Worm (Caenorhabditis elegans) whole organism, mixed stage, embryonic: ENCODE measurements around the gene F54D5.15.

Experiments used
- blmp-1 ChIP-seq: fragments of 150-350 bp; optimal IDR thresholded peaks from 2 replicates; lab custom pipeline; 2014; ENCODE audit warnings: missing biosample characterization, missing genetic modification characterization
- ceh-83 ChIP-seq: fragments of 200-800 bp; sonication (Bioruptor generic); optimal IDR thresholded peaks from 2 replicates; lab custom pipeline; 2018; ENCODE audit warnings: mild to moderate bottlenecking, missing genetic modification characterization, missing compliant biosample characterization
- ces-1 ChIP-seq: fragments of 150-350 bp; optimal IDR thresholded peaks from 2 replicates; lab custom pipeline; 2014; ENCODE audit warnings: missing biosample characterization, missing genetic modification reagents, missing genetic modification characterization
- cnd-1 ChIP-seq: fragments of 200-800 bp; sonication (Bioruptor generic); optimal IDR thresholded peaks from 2 replicates; lab custom pipeline; 2018; ENCODE audit warnings: mild to moderate bottlenecking, missing genetic modification characterization, missing compliant biosample characterization
- drap-1 ChIP-seq: fragments of 200-800 bp; sonication (Bioruptor generic); optimal IDR thresholded peaks from 3 replicates; lab custom pipeline; 2018; ENCODE audit warnings: mild to moderate bottlenecking, missing genetic modification characterization, missing compliant biosample characterization
- elt-1 ChIP-seq: sonication (generic microtip); optimal IDR thresholded peaks from 2 replicates; lab custom pipeline; 2017; ENCODE audit warnings: missing genetic modification characterization, mild to moderate bottlenecking, missing compliant biosample characterization, antibody characterized with exemption, moderate library complexity, borderline replicate concordance; ENCODE audit not compliant: insufficient read depth
- flh-1 ChIP-seq: fragments of 200-800 bp; sonication (Bioruptor generic); optimal IDR thresholded peaks from 2 replicates; lab custom pipeline; 2018; ENCODE audit warnings: mild to moderate bottlenecking, missing genetic modification characterization, moderate library complexity, missing compliant biosample characterization
- ham-2 ChIP-seq: fragments of 200-800 bp; sonication (Bioruptor generic); optimal IDR thresholded peaks from 2 replicates; lab custom pipeline; 2018; ENCODE audit warnings: mild to moderate bottlenecking, missing genetic modification characterization, missing compliant biosample characterization
- hlh-1 ChIP-seq: fragments of 150-350 bp; optimal IDR thresholded peaks from 2 replicates; lab custom pipeline; 2014; ENCODE audit warnings: missing biosample characterization, missing genetic modification reagents, missing genetic modification characterization
- lin-13 ChIP-seq: fragments of 150-350 bp; optimal IDR thresholded peaks from 2 replicates; lab custom pipeline; 2014; ENCODE audit warnings: missing biosample characterization, missing genetic modification characterization
- lsy-2 ChIP-seq: fragments of 150-350 bp; optimal IDR thresholded peaks from 2 replicates; lab custom pipeline; 2014; ENCODE audit warnings: missing biosample characterization, missing genetic modification characterization
- mab-5 ChIP-seq: fragments of 150-350 bp; optimal IDR thresholded peaks from 2 replicates; lab custom pipeline; 2014; ENCODE audit warnings: missing biosample characterization, missing genetic modification characterization
- mep-1 ChIP-seq: fragments of 150-350 bp; optimal IDR thresholded peaks from 2 replicates; lab custom pipeline; 2017; ENCODE audit warnings: missing biosample characterization, missing genetic modification reagents, missing genetic modification characterization, inconsistent platforms
- mls-2 ChIP-seq: sonication (generic microtip); optimal IDR thresholded peaks from 2 replicates; lab custom pipeline; 2016; ENCODE audit warnings: mild to moderate bottlenecking, missing genetic modification characterization, moderate library complexity, missing compliant biosample characterization
- nhr-12 ChIP-seq: fragments of 150-350 bp; optimal IDR thresholded peaks from 2 replicates; lab custom pipeline; 2014; ENCODE audit warnings: missing biosample characterization, missing genetic modification characterization
- nhr-2 ChIP-seq: fragments of 150-350 bp; optimal IDR thresholded peaks from 2 replicates; lab custom pipeline; 2014; ENCODE audit warnings: missing biosample characterization, missing genetic modification characterization
- nhr-237 ChIP-seq: fragments of 150-350 bp; optimal IDR thresholded peaks from 2 replicates; lab custom pipeline; 2014; ENCODE audit warnings: missing biosample characterization, missing genetic modification characterization
- nhr-28 ChIP-seq: fragments of 150-350 bp; optimal IDR thresholded peaks from 2 replicates; lab custom pipeline; 2014; ENCODE audit warnings: missing biosample characterization, missing genetic modification characterization
- nhr-76 ChIP-seq: sonication (generic microtip); optimal IDR thresholded peaks from 2 replicates; lab custom pipeline; 2017; ENCODE audit warnings: missing biosample characterization, missing genetic modification characterization
- sem-2 ChIP-seq: fragments of 200-800 bp; sonication (Bioruptor generic); optimal IDR thresholded peaks from 2 replicates; lab custom pipeline; 2018; ENCODE audit warnings: mild to moderate bottlenecking, missing genetic modification characterization, missing compliant biosample characterization
- snpc-4 ChIP-seq: fragments of 150-350 bp; optimal IDR thresholded peaks from 2 replicates; lab custom pipeline; 2014; ENCODE audit warnings: missing biosample characterization, missing genetic modification characterization
- sptf-1 ChIP-seq: sonication (generic microtip); optimal IDR thresholded peaks from 2 replicates; lab custom pipeline; 2017; ENCODE audit warnings: mild to moderate bottlenecking, missing genetic modification characterization, moderate library complexity, missing compliant biosample characterization
- tbx-8 ChIP-seq: fragments of 200-800 bp; sonication (Bioruptor generic); optimal IDR thresholded peaks from 2 replicates; lab custom pipeline; 2018; ENCODE audit warnings: mild to moderate bottlenecking, missing genetic modification characterization, moderate library complexity, missing compliant biosample characterization
- unc-120 ChIP-seq: sonication (generic microtip); optimal IDR thresholded peaks from 2 replicates; lab custom pipeline; 2017; ENCODE audit warnings: missing genetic modification characterization, missing compliant biosample characterization; ENCODE audit not compliant: poor library complexity, severe bottlenecking
- unc-39 ChIP-seq: fragments of 150-350 bp; optimal IDR thresholded peaks from 2 replicates; lab custom pipeline; 2014; ENCODE audit warnings: missing biosample characterization, missing genetic modification characterization
- unc-62 ChIP-seq: fragments of 150-350 bp; optimal IDR thresholded peaks from 2 replicates; lab custom pipeline; 2014; ENCODE audit warnings: missing biosample characterization, missing genetic modification reagents, missing genetic modification characterization
- ztf-11 ChIP-seq: fragments of 150-350 bp; optimal IDR thresholded peaks from 2 replicates; lab custom pipeline; 2014; ENCODE audit warnings: missing biosample characterization, missing genetic modification characterization

Gene F54D5.15

DNA sequence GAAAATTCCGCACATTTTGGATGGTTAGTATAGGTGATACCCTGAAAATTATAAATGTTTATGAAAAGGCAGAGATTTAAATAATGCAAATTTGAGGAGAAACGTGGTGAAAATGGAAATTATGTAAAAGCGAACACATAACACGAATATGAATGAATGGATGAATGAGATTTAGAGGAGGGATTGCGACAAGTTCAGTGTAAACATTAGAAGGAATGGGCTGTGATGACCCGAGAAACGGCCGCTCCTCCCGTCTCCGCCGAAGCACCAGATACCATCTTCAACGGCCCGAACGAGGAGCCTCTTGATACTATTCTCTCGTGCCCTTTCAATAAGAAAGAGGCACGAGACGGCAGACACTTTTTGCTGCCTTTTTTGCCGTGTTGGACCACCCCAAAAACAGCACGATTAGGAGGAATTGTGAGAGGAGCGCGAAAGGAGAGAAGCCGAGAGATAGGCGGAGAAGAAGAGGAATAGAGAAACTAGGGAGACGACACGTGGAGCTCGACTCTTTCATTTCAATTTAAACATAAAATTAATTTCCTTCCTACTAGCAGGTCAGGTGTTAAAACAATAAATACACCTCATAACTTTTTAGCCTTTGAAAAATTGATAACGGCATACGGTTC lies 31.5 kb upstream of the F54D5.15 start, which contains the start of gene gfat-1:
Gene gfat-1 (minus strand): TSS at position 51 of the 629 bp plus-strand sequence.
- TF ChIP-seq unc-120 (tag; lab: Kevin White, UChicago) = peak; percentile 78
- TF ChIP-seq elt-1 (tag; lab: Kevin White, UChicago) = peak; percentile 26
- TF ChIP-seq nhr-2 = no peak
- no peak for TF ChIP-seq ztf-11 (tag; lab: Kevin White, UChicago)
- TF ChIP-seq mab-5 (tag; lab: Kevin White, UChicago) = no peak

DNA sequence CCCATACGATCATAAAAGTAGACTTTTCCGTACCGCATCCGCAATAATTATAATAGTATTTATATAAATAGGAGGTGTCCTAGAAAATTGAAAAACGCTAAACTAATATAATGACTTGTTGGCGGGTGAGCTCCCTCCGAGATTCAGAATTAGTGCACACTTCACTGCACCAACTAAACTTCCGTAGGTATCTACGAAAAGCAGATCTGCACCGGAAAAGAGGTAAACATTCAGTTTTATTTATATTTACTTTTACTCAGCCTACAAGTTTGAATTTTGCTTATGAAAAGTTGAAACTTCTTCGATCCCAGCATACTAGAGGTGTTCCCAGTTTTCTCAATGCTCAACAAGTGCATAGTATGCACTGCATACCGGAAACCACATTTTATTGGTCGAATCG lies 28.0 kb upstream of the F54D5.15 start, which contains the start of gene F07A11.1:
Gene F07A11.1 (minus strand): TSS at position 101 of the 400 bp plus-strand sequence.
- TF ChIP-seq ceh-83 (GFP tag; lab: Kevin White, UChicago) (no peak), elt-1 (tag; lab: Kevin White, UChicago) (no peak), nhr-12 (tag; lab: Kevin White, UChicago) (no peak), sptf-1 (tag; lab: Kevin White, UChicago) (no peak), unc-39 (tag; lab: Kevin White, UChicago) (no peak), sem-2 (GFP tag; lab: Kevin White, UChicago) (no peak), lsy-2 (tag; lab: Kevin White, UChicago) (no peak), drap-1 (GFP tag; lab: Kevin White, UChicago) (no peak), ces-1 (GFP tag; lab: Kevin White, UChicago) (no peak), snpc-4 (no peak), unc-120 (tag; lab: Kevin White, UChicago) (no peak), nhr-76 (tag; lab: Kevin White, UChicago) (no peak), unc-62 (no peak), nhr-237 (tag; lab: Kevin White, UChicago) (no peak)

DNA sequence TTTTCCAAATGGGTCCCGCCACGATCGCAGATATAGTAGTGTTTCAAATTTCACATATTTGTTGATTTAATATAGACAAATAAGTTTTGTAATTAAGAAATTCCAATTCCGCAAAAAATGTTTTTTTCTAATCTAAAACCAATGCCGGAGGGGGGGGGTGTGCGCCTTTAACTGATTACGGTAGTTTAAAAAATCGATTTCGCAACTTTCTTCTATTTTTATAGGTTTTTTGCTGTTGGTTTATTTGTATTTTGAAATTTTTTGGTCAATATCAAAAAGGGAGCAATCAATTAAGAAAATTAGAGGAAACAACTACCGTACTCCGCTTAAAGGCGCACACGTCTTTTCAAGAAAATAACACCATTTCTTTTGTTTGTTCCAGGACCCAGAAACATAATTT lies 27.5 kb upstream of the F54D5.15 start:
- TF ChIP-seq mls-2 (no peak), nhr-2 (no peak), blmp-1 (no peak), ztf-11 (tag; lab: Kevin White, UChicago) (no peak), tbx-8 (GFP tag; lab: Kevin White, UChicago) (no peak), hlh-1 (tag; lab: Kevin White, UChicago) (no peak), ham-2 (GFP tag; lab: Kevin White, UChicago) (no peak), snpc-4 (no peak)

DNA sequence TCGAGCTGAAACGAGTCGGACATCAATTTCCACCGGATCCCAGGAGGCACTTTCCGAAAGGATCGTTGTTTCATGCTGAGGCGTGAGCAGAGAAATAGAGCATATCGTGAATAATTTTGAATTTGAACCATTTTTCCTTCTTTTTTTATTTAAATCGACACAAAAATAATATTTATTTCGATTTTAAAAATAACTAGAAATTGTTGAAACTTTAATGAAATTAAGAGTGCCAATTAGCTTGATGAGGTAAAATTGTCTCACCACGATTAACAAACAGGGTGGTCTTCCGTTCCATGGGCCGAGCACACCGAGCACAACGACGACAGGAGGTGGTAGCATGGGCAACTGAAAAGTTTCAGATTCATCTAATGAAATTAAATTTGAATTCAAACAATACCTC lies 24.3 kb upstream of the F54D5.15 start:
- TF ChIP-seq mep-1 (tag; lab: Kevin White, UChicago) (no peak), unc-120 (tag; lab: Kevin White, UChicago) (no peak), ztf-11 (tag; lab: Kevin White, UChicago) (no peak), lsy-2 (tag; lab: Kevin White, UChicago) (no peak), lin-13 (tag; lab: Kevin White, UChicago) (no peak), nhr-2 (no peak), elt-1 (tag; lab: Kevin White, UChicago) (no peak), ceh-83 (GFP tag; lab: Kevin White, UChicago) (no peak), mab-5 (tag; lab: Kevin White, UChicago) (no peak)

DNA sequence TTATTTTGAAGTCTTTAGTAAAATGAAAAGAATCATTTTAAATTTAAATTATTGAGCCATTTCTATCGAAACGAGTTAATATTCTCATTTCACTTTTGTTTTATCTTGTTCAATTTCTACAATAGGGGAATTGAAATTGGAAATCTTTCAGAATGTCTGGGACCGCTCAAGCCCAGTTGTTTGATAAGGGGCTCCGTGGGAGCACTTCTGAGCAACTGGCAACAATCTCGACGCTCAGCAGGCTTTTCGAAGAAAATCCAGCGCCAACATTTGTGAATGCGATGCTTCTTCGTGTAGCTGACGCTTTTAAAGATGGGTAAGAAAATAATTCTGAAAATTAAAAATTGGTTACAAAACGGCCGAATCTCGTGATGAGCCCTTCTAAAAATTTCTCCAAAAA lies 18.7 kb upstream of the F54D5.15 start, which contains the start of gene ints-7:
Gene ints-7 (plus strand): TSS at position 152 of the 400 bp plus-strand sequence.
- TF ChIP-seq blmp-1 (no peak), ces-1 (GFP tag; lab: Kevin White, UChicago) (no peak), drap-1 (GFP tag; lab: Kevin White, UChicago) (no peak), flh-1 (GFP tag; lab: Kevin White, UChicago) (no peak), hlh-1 (tag; lab: Kevin White, UChicago) (no peak), unc-39 (tag; lab: Kevin White, UChicago) (no peak), cnd-1 (no peak), mls-2 (no peak), nhr-28 (tag; lab: Kevin White, UChicago) (no peak), nhr-237 (tag; lab: Kevin White, UChicago) (no peak), unc-62 (no peak), lsy-2 (tag; lab: Kevin White, UChicago) (no peak), elt-1 (tag; lab: Kevin White, UChicago) (no peak)
